Worm (Caenorhabditis elegans): Measurements from ENCODE around the gene srg-13.

- no peak for TF ChIP-seq aly-1 (tag; optimal IDR thresholded peaks at IDR 0.05)
- no peak for TF ChIP-seq B0310.2 (tag; optimal IDR thresholded peaks at IDR 0.05)
- no peak for TF ChIP-seq ama-1 (optimal IDR thresholded peaks at IDR 0.05)
- no peak for TF ChIP-seq hmbx-1 (tag; optimal IDR thresholded peaks at IDR 0.05)
- no peak for TF ChIP-seq pes-1 (GFP tag; IDR thresholded peaks at IDR 0.05)
- no peak for TF ChIP-seq hmg-4 (GFP tag; optimal IDR thresholded peaks at IDR 0.05)
- TF ChIP-seq scrt-1 (GFP tag; IDR thresholded peaks at IDR 0.05), result no peak
- TF ChIP-seq hnd-1 (tag; optimal IDR thresholded peaks at IDR 0.05), result no peak
- no peak for TF ChIP-seq ceh-36 (tag; optimal IDR thresholded peaks at IDR 0.05)
- no peak for TF ChIP-seq flt-1 (GFP tag; IDR thresholded peaks at IDR 0.05)
Measured at ce11 chrIII:4622375-4623130, 49.5 kb upstream of the srg-13 start, which contains the start of gene lron-5.
